Worm (Caenorhabditis elegans) whole organism, L1 larva: ENCODE data around the gene F07B10.7.

Experiments used
- ama-1 ChIP-seq: fragments of 150-350 bp; optimal IDR thresholded peaks from 2 replicates; lab custom pipeline; 2014
- hpl-2 ChIP-seq: fragments of 150-350 bp; optimal IDR thresholded peaks from 2 replicates; lab custom pipeline; 2014; ENCODE audit warnings: missing biosample characterization, missing genetic modification reagents, missing genetic modification characterization
- isw-1 ChIP-seq: fragments of 200-800 bp; sonication (Bioruptor generic); IDR thresholded peaks from 2 replicates; pipeline ENCODE4 v1.3.6; 2022; ENCODE audit warnings: missing genetic modification characterization, missing compliant biosample characterization
- lin-15B ChIP-seq: fragments of 150-350 bp; sonication (generic microtip); optimal IDR thresholded peaks from 3 replicates; lab custom pipeline; 2014; ENCODE audit warnings: missing biosample characterization, missing genetic modification characterization
- nhr-20 ChIP-seq: sonication (generic microtip); optimal IDR thresholded peaks from 2 replicates; lab custom pipeline; 2016; ENCODE audit warnings: mild to moderate bottlenecking, missing genetic modification characterization, missing compliant biosample characterization
- nhr-76 ChIP-seq: sonication (generic microtip); optimal IDR thresholded peaks from 2 replicates; lab custom pipeline; 2017; ENCODE audit warnings: missing biosample characterization, missing genetic modification characterization
- skn-1 ChIP-seq: fragments of 150-350 bp; optimal IDR thresholded peaks from 2 replicates; lab custom pipeline; 2014; ENCODE audit warnings: missing biosample characterization, missing genetic modification characterization
- sptf-1 ChIP-seq: fragments of 150-350 bp; optimal IDR thresholded peaks from 2 replicates; lab custom pipeline; 2014; ENCODE audit warnings: missing biosample characterization, missing genetic modification characterization
- zag-1 ChIP-seq: fragments of 150-350 bp; optimal IDR thresholded peaks from 2 replicates; lab custom pipeline; 2014; ENCODE audit warnings: missing biosample characterization, missing genetic modification characterization
- ztf-11 ChIP-seq, 2 experiments: sonication (generic microtip); optimal IDR thresholded peaks; 2 replicates each; lab custom pipeline; 2016 to 2017; ENCODE audit warnings: missing genetic modification characterization in 2 of 2, missing biosample characterization in 1 of 2, missing compliant biosample characterization in 1 of 2

ce11 chrV:11223698-11224097 is 36.8 kb downstream of the F07B10.7 start:
- TF ChIP-seq nhr-76 (tag; lab: Kevin White, UChicago) (no peak), isw-1 (no peak), lin-15B (tag; lab: Kevin White, UChicago) (no peak), skn-1 (tag; lab: Kevin White, UChicago) (no peak), sptf-1 (tag; lab: Kevin White, UChicago) (no peak), nhr-20 (tag; lab: Kevin White, UChicago) (no peak), zag-1 (tag; lab: Kevin White, UChicago) (no peak), ztf-11 (tag; optimal IDR thresholded peaks at IDR 0.05; lab: Kevin White, UChicago) (no peak), hpl-2 (GFP tag; lab: Kevin White, UChicago) (no peak), ama-1 (lab: Kevin White, UChicago) (no peak)
